Fruit fly (Drosophila melanogaster): ENCODE data around the gene bap.
A peak's percentile ranks its signal among the peaks of the same experiment; 100 is the strongest.

The bap gene

dm6 chr3R:21376331-21376761 lies 12.3 kb upstream of the bap start:
- TF ChIP-seq CG8924 (tag; optimal IDR thresholded peaks at IDR 0.05) = peak; percentile 55
- no peak for TF ChIP-seq vfl (GFP tag; optimal IDR thresholded peaks at IDR 0.05)
- no peak for TF ChIP-seq Ptx1 (GFP tag; IDR thresholded peaks at IDR 0.05)
- no peak for TF ChIP-seq twi (tag; optimal IDR thresholded peaks at IDR 0.05)
- TF ChIP-seq Doc3 (GFP tag; IDR thresholded peaks at IDR 0.05; ENCODE audit: partially characterized antibody) = peak; percentile 22; the same call in 1 of the 3 replicates
- TF ChIP-seq dimm (GFP tag; IDR thresholded peaks at IDR 0.05) = no peak
- TF ChIP-seq CG9215 (GFP tag; IDR thresholded peaks at IDR 0.05) = no peak
- peak; percentile 5 for TF ChIP-seq org-1 (GFP tag; optimal IDR thresholded peaks at IDR 0.05)
- peak; percentile 58 for TF ChIP-seq pfk (GFP tag; optimal IDR thresholded peaks at IDR 0.05)
- TF ChIP-seq CG9932 (GFP tag; IDR thresholded peaks at IDR 0.05) = no peak
- TF ChIP-seq NFAT (GFP tag; IDR thresholded peaks at IDR 0.05) = no peak
- no peak for TF ChIP-seq pnt (GFP tag; optimal IDR thresholded peaks at IDR 0.05)
- TF ChIP-seq CG31388 (GFP tag; optimal IDR thresholded peaks at IDR 0.05) = no peak
- no peak for TF ChIP-seq ken (GFP tag; IDR thresholded peaks at IDR 0.05)
- TF ChIP-seq schlank (tag; optimal IDR thresholded peaks at IDR 0.05) = no peak
- TF ChIP-seq CG3838 (GFP tag; optimal IDR thresholded peaks at IDR 0.05) = no peak
- no peak for TF ChIP-seq cas (GFP tag; IDR thresholded peaks at IDR 0.05)
- no peak for TF ChIP-seq CG10565 (GFP tag; optimal IDR thresholded peaks at IDR 0.05)
- TF ChIP-seq CG13624 (GFP tag; optimal IDR thresholded peaks at IDR 0.05) = peak; percentile 4
- TF ChIP-seq CG7839 (tag; optimal IDR thresholded peaks at IDR 0.05) = peak; percentile 18
- TF ChIP-seq CG31441 (GFP tag; IDR thresholded peaks at IDR 0.05) = no peak
- TF ChIP-seq HmgZ (tag; optimal IDR thresholded peaks at IDR 0.05) = peak; percentile 78
- no peak for TF ChIP-seq prd (optimal IDR thresholded peaks at IDR 0.05)
- no peak for TF ChIP-seq prd (GFP tag; IDR thresholded peaks at IDR 0.05)
- no peak for TF ChIP-seq Fer2 (tag; optimal IDR thresholded peaks at IDR 0.05)
- TF ChIP-seq Stat92E (GFP tag; optimal IDR thresholded peaks at IDR 0.05) = peak in 1 of 3 experiments; percentile 83
- TF ChIP-seq CG13424 (tag; optimal IDR thresholded peaks at IDR 0.05) = peak; percentile 20
- TF ChIP-seq CG11093 (GFP tag; IDR thresholded peaks at IDR 0.05) = no peak
- no peak for TF ChIP-seq H15 (GFP tag; IDR thresholded peaks at IDR 0.05)
- TF ChIP-seq ind (GFP tag; optimal IDR thresholded peaks at IDR 0.05) = no peak
- TF ChIP-seq gce (GFP tag; IDR thresholded peaks at IDR 0.05) = 0 out of 3 replicates have a peak, but pooled peaks have one; percentile 20
- peak; percentile 65 for TF ChIP-seq HLHmδ (GFP tag; optimal IDR thresholded peaks at IDR 0.05)
- no peak for TF ChIP-seq CG18476 (GFP tag; optimal IDR thresholded peaks at IDR 0.05)
- TF ChIP-seq luna (GFP tag; optimal IDR thresholded peaks at IDR 0.05) = no peak
- peak; percentile 59 for TF ChIP-seq MTF-1 (GFP tag; optimal IDR thresholded peaks at IDR 0.05; ENCODE audit: borderline replicate concordance)
- no peak for TF ChIP-seq CG7928 (GFP tag; optimal IDR thresholded peaks at IDR 0.05)
- TF ChIP-seq z (GFP tag; IDR thresholded peaks at IDR 0.05) = no peak
- no peak for TF ChIP-seq mam (GFP tag; optimal IDR thresholded peaks at IDR 0.05)
- TF ChIP-seq Sox100B (GFP tag; optimal IDR thresholded peaks at IDR 0.05) = no peak
- TF ChIP-seq CG10959 (GFP tag; IDR thresholded peaks at IDR 0.05) = no peak
- peak; percentile 36; the same call in 1 of the 3 replicates for TF ChIP-seq zfh1 (GFP tag; IDR thresholded peaks at IDR 0.05)
- no peak for TF ChIP-seq crol (GFP tag; IDR thresholded peaks at IDR 0.05)
- TF ChIP-seq trh (GFP tag; optimal IDR thresholded peaks at IDR 0.05) = no peak
- peak; percentile 64 for TF ChIP-seq sqz (GFP tag; optimal IDR thresholded peaks at IDR 0.05)
- TF ChIP-seq esg (GFP tag; conservative IDR thresholded peaks at IDR 0.05) = no peak
- TF ChIP-seq Nf-YB (GFP tag; optimal IDR thresholded peaks at IDR 0.05) = peak; percentile 72
- no peak for TF ChIP-seq CG9437 (GFP tag; optimal IDR thresholded peaks at IDR 0.05)
- no peak for TF ChIP-seq CG43689 (GFP tag; IDR thresholded peaks at IDR 0.05)
- TF ChIP-seq h (optimal IDR thresholded peaks at IDR 0.05) = no peak
- no peak for TF ChIP-seq nmo (GFP tag; optimal IDR thresholded peaks at IDR 0.05)
- TF ChIP-seq zf30C (GFP tag; optimal IDR thresholded peaks at IDR 0.05) = no peak
- no peak for TF ChIP-seq slou (GFP tag; optimal IDR thresholded peaks at IDR 0.05)
- TF ChIP-seq NC2β (GFP tag; optimal IDR thresholded peaks at IDR 0.05) = no peak
